Worm (Caenorhabditis elegans): Measurements from ENCODE around the gene F56D6.6.

F56D6.6 gene

ce11 chrIV:3941658-3942328, 38.7 kb downstream of the F56D6.6 start, which contains the start of gene clec-174 (continued):
- TF ChIP-seq unc-62 (GFP tag; optimal IDR thresholded peaks at IDR 0.05 in 1 of 2) (peak in 1 of 2 experiments; percentile 35), unc-62 (tag; optimal IDR thresholded peaks at IDR 0.05) (no peak), ceh-32 (tag; optimal IDR thresholded peaks at IDR 0.05; ENCODE audit: poor library complexity) (no peak), T20F7.1 (GFP tag; optimal IDR thresholded peaks at IDR 0.05) (no peak), ceh-28 (tag; optimal IDR thresholded peaks at IDR 0.05) (no peak), dpl-1 (GFP tag; optimal IDR thresholded peaks at IDR 0.05) (no peak), F49E8.2 (tag; optimal IDR thresholded peaks at IDR 0.05; ENCODE audit: borderline replicate concordance) (no peak)

ce11 chrIV:3943003-3943402, 39.9 kb downstream of the F56D6.6 start, which contains the start of gene Y46C8AL.11:
TSS of gene Y46C8AL.11 (plus strand) at chrIV:3943303.
- TF ChIP-seq skn-1 (tag; optimal IDR thresholded peaks at IDR 0.05) (no peak), nhr-6 (tag; optimal IDR thresholded peaks at IDR 0.05) (no peak), daf-8 (GFP tag; IDR thresholded peaks at IDR 0.05) (no peak), F44E2.7 (GFP tag; IDR thresholded peaks at IDR 0.05) (no peak), zag-1 (tag; optimal IDR thresholded peaks at IDR 0.05) (no peak), ama-1 (optimal IDR thresholded peaks at IDR 0.05) (no peak), snpc-4 (tag; optimal IDR thresholded peaks at IDR 0.05) (no peak), dmd-6 (GFP tag; IDR thresholded peaks at IDR 0.05) (no peak), mes-2 (tag; optimal IDR thresholded peaks at IDR 0.05; ENCODE audit: poor library complexity, severe bottlenecking) (no peak), Y48G9A.11 (GFP tag; IDR thresholded peaks at IDR 0.05) (no peak), zip-2 (tag; optimal IDR thresholded peaks at IDR 0.05) (no peak), hif-1 (tag; optimal IDR thresholded peaks at IDR 0.05) (no peak)

- TF ChIP-seq rbr-2 (tag; optimal IDR thresholded peaks at IDR 0.05), result no peak
- peak; percentile 98 for TF ChIP-seq pqm-1 (tag; optimal IDR thresholded peaks at IDR 0.05)
- no peak for TF ChIP-seq hif-1 (tag; optimal IDR thresholded peaks at IDR 0.05)
- TF ChIP-seq ceh-82 (tag; optimal IDR thresholded peaks at IDR 0.05), result no peak
- no peak for TF ChIP-seq unc-130 (GFP tag; optimal IDR thresholded peaks at IDR 0.05)
- TF ChIP-seq T20F7.1 (GFP tag; optimal IDR thresholded peaks at IDR 0.05), result no peak
- no peak for TF ChIP-seq nhr-11 (tag; optimal IDR thresholded peaks at IDR 0.05)
- 0 out of 2 replicates have a peak, but pooled peaks have one; percentile 31 for TF ChIP-seq tra-1 (GFP tag; IDR thresholded peaks at IDR 0.05)
- TF ChIP-seq mdl-1 (tag; optimal IDR thresholded peaks at IDR 0.05), result peak in 1 of 2 experiments; percentile 50
- TF ChIP-seq nhr-28 (tag; optimal IDR thresholded peaks at IDR 0.05), result peak; percentile 99
- TF ChIP-seq nhr-76 (tag; optimal IDR thresholded peaks at IDR 0.05), result no peak
- TF ChIP-seq daf-16 (GFP tag; optimal IDR thresholded peaks at IDR 0.05), result no peak
- peak; percentile 97 for TF ChIP-seq daf-16 (tag; optimal IDR thresholded peaks at IDR 0.05)
- peak in 1 of 2 experiments; percentile 51 for TF ChIP-seq unc-62 (GFP tag; optimal IDR thresholded peaks at IDR 0.05 in 1 of 2)
- no peak for TF ChIP-seq unc-62 (tag; optimal IDR thresholded peaks at IDR 0.05)
- TF ChIP-seq T26A8.4 (GFP tag; IDR thresholded peaks at IDR 0.05), result no peak
- peak; percentile 88 for TF ChIP-seq nhr-77 (tag; optimal IDR thresholded peaks at IDR 0.05)
- TF ChIP-seq lin-1 (GFP tag; IDR thresholded peaks at IDR 0.05), result peak; percentile 49; the same call in 1 of the 2 replicates
- peak; percentile 34; the same call in 1 of the 2 replicates for TF ChIP-seq php-3 (GFP tag; IDR thresholded peaks at IDR 0.05)
- no peak for TF ChIP-seq set-16 (GFP tag; IDR thresholded peaks at IDR 0.05)
- TF ChIP-seq hlh-11 (tag; optimal IDR thresholded peaks at IDR 0.05), result peak; percentile 66
- no peak for TF ChIP-seq ceh-20 (GFP tag; IDR thresholded peaks at IDR 0.05)
- TF ChIP-seq Y75B8A.6 (GFP tag; IDR thresholded peaks at IDR 0.05), result 0 out of 2 replicates have a peak, but pooled peaks have one; percentile 7
- TF ChIP-seq dmd-6 (GFP tag; IDR thresholded peaks at IDR 0.05), result peak; percentile 92
- no peak for TF ChIP-seq tag-97 (GFP tag; IDR thresholded peaks at IDR 0.05)
- no peak for TF ChIP-seq zfp-2 (tag; optimal IDR thresholded peaks at IDR 0.05)
- TF ChIP-seq snpc-4 (tag; optimal IDR thresholded peaks at IDR 0.05), result no peak
- TF ChIP-seq unc-39 (tag; optimal IDR thresholded peaks at IDR 0.05), result no peak
- TF ChIP-seq mxl-3 (GFP tag; optimal IDR thresholded peaks at IDR 0.05), result peak; percentile 5
These were observed 41.4 kb downstream of the F56D6.6 start, which contains the start of gene clec-72 for ce11 chrIV:3944459-3944858. TSS of gene clec-72 (plus strand) at chrIV:3944816.

All from whole organism, L4 larva.